Worm (Caenorhabditis elegans) whole organism, L2 larva: ENCODE results near the gene nex-1.

Experiments
- C34F6.9 ChIP-seq: fragments of 150-350 bp; optimal IDR thresholded peaks from 2 replicates; lab custom pipeline; 2014; ENCODE audit warnings: missing biosample characterization, missing genetic modification characterization
- F13H6.1 ChIP-seq: sonication (generic microtip); optimal IDR thresholded peaks from 2 replicates; lab custom pipeline; 2016; ENCODE audit warnings: missing genetic modification characterization, missing compliant biosample characterization
- R02D3.7 ChIP-seq: fragments of 150-350 bp; optimal IDR thresholded peaks from 2 replicates; lab custom pipeline; 2014; ENCODE audit warnings: missing biosample characterization, missing genetic modification characterization
- Y55F3AM.14 ChIP-seq: fragments of 200-800 bp; sonication (Bioruptor generic); optimal IDR thresholded peaks from 2 replicates; lab custom pipeline; 2018; ENCODE audit warnings: mild to moderate bottlenecking, missing genetic modification characterization, missing compliant biosample characterization
- ama-1 ChIP-seq: fragments of 150-350 bp; optimal IDR thresholded peaks from 2 replicates; lab custom pipeline; 2018; ENCODE audit warnings: inconsistent platforms
- ceh-16 ChIP-seq: fragments of 150-350 bp; optimal IDR thresholded peaks from 2 replicates; lab custom pipeline; 2014; ENCODE audit warnings: missing biosample characterization, missing genetic modification characterization
- crh-2 ChIP-seq: sonication (generic microtip); optimal IDR thresholded peaks from 2 replicates; lab custom pipeline; 2017; ENCODE audit warnings: missing biosample characterization, missing genetic modification characterization
- egl-27 ChIP-seq: sonication (generic microtip); optimal IDR thresholded peaks from 3 replicates; lab custom pipeline; 2017; ENCODE audit warnings: missing biosample characterization, missing genetic modification reagents, missing genetic modification characterization
- elt-1 ChIP-seq: fragments of 150-350 bp; optimal IDR thresholded peaks from 2 replicates; lab custom pipeline; 2014; ENCODE audit warnings: missing biosample characterization, missing genetic modification characterization
- elt-3 ChIP-seq: sonication (generic microtip); optimal IDR thresholded peaks from 2 replicates; lab custom pipeline; 2017; ENCODE audit warnings: missing biosample characterization, missing genetic modification characterization
- gmeb-1 ChIP-seq: fragments of 150-350 bp; optimal IDR thresholded peaks from 2 replicates; lab custom pipeline; 2014; ENCODE audit warnings: missing biosample characterization, missing genetic modification characterization
- lin-11 ChIP-seq: fragments of 150-350 bp; sonication (generic microtip); optimal IDR thresholded peaks from 2 replicates; lab custom pipeline; 2014; ENCODE audit warnings: missing biosample characterization, missing genetic modification characterization, inconsistent platforms, mixed read lengths
- lin-13 ChIP-seq: fragments of 150-350 bp; optimal IDR thresholded peaks from 2 replicates; lab custom pipeline; 2014; ENCODE audit warnings: missing biosample characterization, missing genetic modification reagents, missing genetic modification characterization
- lin-39 ChIP-seq: fragments of 150-350 bp; optimal IDR thresholded peaks from 2 replicates; lab custom pipeline; 2014; ENCODE audit warnings: missing biosample characterization, missing genetic modification reagents, missing genetic modification characterization
- lsy-2 ChIP-seq, 2 experiments: fragments of 150-350 bp in 1 of 2; sonication (generic microtip) in 1 of 2; optimal IDR thresholded peaks; 2 replicates each; lab custom pipeline; 2014 to 2017; ENCODE audit warnings: missing biosample characterization in 2 of 2, missing genetic modification characterization in 2 of 2
- mab-5 ChIP-seq: fragments of 150-350 bp; optimal IDR thresholded peaks from 2 replicates; lab custom pipeline; 2014; ENCODE audit warnings: missing biosample characterization, missing genetic modification characterization
- nhr-10 ChIP-seq: sonication (generic microtip); optimal IDR thresholded peaks from 2 replicates; lab custom pipeline; 2017; ENCODE audit warnings: missing biosample characterization, missing genetic modification characterization
- nhr-129 ChIP-seq: fragments of 150-350 bp; optimal IDR thresholded peaks from 2 replicates; lab custom pipeline; 2014; ENCODE audit warnings: missing biosample characterization, missing genetic modification characterization
- nhr-21 ChIP-seq: fragments of 150-350 bp; optimal IDR thresholded peaks from 2 replicates; lab custom pipeline; 2014; ENCODE audit warnings: missing biosample characterization, missing genetic modification characterization
- nhr-237 ChIP-seq: fragments of 150-350 bp; optimal IDR thresholded peaks from 2 replicates; lab custom pipeline; 2014; ENCODE audit warnings: missing biosample characterization, missing genetic modification characterization
- nhr-25 ChIP-seq: fragments of 150-350 bp; sonication (generic microtip); optimal IDR thresholded peaks from 3 replicates; lab custom pipeline; 2014; ENCODE audit warnings: missing biosample characterization, missing genetic modification characterization
- nhr-6 ChIP-seq: fragments of 150-350 bp; optimal IDR thresholded peaks from 2 replicates; lab custom pipeline; 2014; ENCODE audit warnings: missing biosample characterization, missing genetic modification characterization
- nhr-77 ChIP-seq: fragments of 150-350 bp; optimal IDR thresholded peaks from 2 replicates; lab custom pipeline; 2014; ENCODE audit warnings: missing biosample characterization, missing genetic modification characterization
- peb-1 ChIP-seq: fragments of 150-350 bp; optimal IDR thresholded peaks from 2 replicates; lab custom pipeline; 2014; ENCODE audit warnings: missing biosample characterization, missing genetic modification characterization
- sem-4 ChIP-seq: fragments of 150-350 bp; optimal IDR thresholded peaks from 2 replicates; lab custom pipeline; 2014; ENCODE audit warnings: missing biosample characterization, missing genetic modification reagents, missing genetic modification characterization
- skn-1 ChIP-seq: sonication (generic microtip); optimal IDR thresholded peaks from 2 replicates; lab custom pipeline; 2017; ENCODE audit warnings: missing biosample characterization, missing genetic modification characterization
- sma-3 ChIP-seq: sonication (generic microtip); optimal IDR thresholded peaks from 2 replicates; lab custom pipeline; 2016; ENCODE audit warnings: missing genetic modification reagents, missing genetic modification characterization, missing compliant biosample characterization
- sma-9 ChIP-seq, 2 experiments: fragments of 150-350 bp in 1 of 2; sonication (generic microtip) in 1 of 2; optimal IDR thresholded peaks; 2 replicates each; lab custom pipeline; 2014 to 2016; ENCODE audit warnings: missing genetic modification characterization in 2 of 2, mild to moderate bottlenecking in 1 of 2, missing biosample characterization in 1 of 2, missing compliant biosample characterization in 1 of 2, missing genetic modification reagents in 1 of 2, moderate library complexity in 1 of 2
- unc-39 ChIP-seq: fragments of 150-350 bp; optimal IDR thresholded peaks from 2 replicates; lab custom pipeline; 2014; ENCODE audit warnings: missing biosample characterization, missing genetic modification characterization
- unc-55 ChIP-seq: fragments of 150-350 bp; sonication (generic microtip); optimal IDR thresholded peaks from 3 replicates; lab custom pipeline; 2014; ENCODE audit warnings: missing biosample characterization, missing genetic modification reagents, missing genetic modification characterization
- unc-62 ChIP-seq: fragments of 150-350 bp; optimal IDR thresholded peaks from 2 replicates; lab custom pipeline; 2014; ENCODE audit warnings: missing biosample characterization, missing genetic modification reagents, missing genetic modification characterization
- zag-1 ChIP-seq: fragments of 150-350 bp; optimal IDR thresholded peaks from 2 replicates; lab custom pipeline; 2014; ENCODE audit warnings: missing biosample characterization, missing genetic modification characterization
- ztf-1 ChIP-seq: fragments of 200-800 bp; sonication (Bioruptor generic); conservative IDR thresholded peaks from 2 replicates; pipeline ENCODE4 v1.3.6; 2022; ENCODE audit warnings: missing genetic modification characterization, missing compliant biosample characterization
- ztf-11 ChIP-seq: sonication (generic microtip); optimal IDR thresholded peaks from 2 replicates; lab custom pipeline; 2017; ENCODE audit warnings: missing biosample characterization, missing genetic modification characterization
- ztf-4 ChIP-seq: fragments of 150-350 bp; optimal IDR thresholded peaks from 2 replicates; lab custom pipeline; 2014; ENCODE audit warnings: missing biosample characterization, missing genetic modification characterization

Gene nex-1

DNA sequence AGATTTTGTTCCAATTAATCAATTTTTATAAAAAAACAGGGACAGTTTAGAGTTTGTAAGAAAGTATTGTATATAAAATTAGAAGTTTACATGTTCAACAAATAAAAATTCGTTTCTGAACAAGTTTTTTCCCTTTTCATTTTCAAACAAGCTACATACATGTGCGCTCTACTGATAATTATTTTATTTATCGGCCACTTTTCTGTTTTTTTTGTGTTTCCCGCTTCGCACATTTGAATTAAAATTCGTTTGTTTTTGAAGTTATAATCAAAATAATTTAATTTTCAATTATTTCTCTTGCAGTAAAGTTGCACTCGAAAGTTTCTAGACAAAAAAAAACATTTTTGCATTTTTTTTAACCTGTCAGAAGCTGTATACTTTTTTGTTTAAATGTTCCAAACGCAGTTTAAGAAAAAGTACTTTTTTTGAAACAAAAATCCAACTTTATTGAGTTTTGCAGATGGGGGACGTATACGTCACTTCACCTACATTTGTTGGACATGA is 34.7 kb upstream of the nex-1 start, which contains the start of gene hira-1:
TSS of gene hira-1 (plus strand) at position 454 of the 504 bp plus-strand sequence.
- peak; percentile 70 for TF ChIP-seq unc-55 (GFP tag; lab: Kevin White, UChicago)
- TF ChIP-seq gmeb-1 (tag; lab: Kevin White, UChicago) = peak; percentile 47
- TF ChIP-seq ztf-1 (GFP tag; lab: Robert Waterston, UW) = no peak
- no peak for TF ChIP-seq elt-3 (tag; lab: Kevin White, UChicago)
- no peak for TF ChIP-seq unc-62
- peak in 1 of 2 experiments; percentile 56 for TF ChIP-seq lsy-2 (tag; optimal IDR thresholded peaks at IDR 0.05; lab: Kevin White, UChicago)
- peak; percentile 17 for TF ChIP-seq lin-13 (GFP tag; lab: Kevin White, UChicago)
- TF ChIP-seq nhr-6 (tag; lab: Kevin White, UChicago) = no peak
- no peak for TF ChIP-seq ztf-11
- TF ChIP-seq crh-2 (tag; lab: Kevin White, UChicago) = peak; percentile 38
- TF ChIP-seq C34F6.9 (tag; lab: Kevin White, UChicago) = peak; percentile 78
- peak; percentile 52 for TF ChIP-seq sem-4 (tag; lab: Kevin White, UChicago)

DNA sequence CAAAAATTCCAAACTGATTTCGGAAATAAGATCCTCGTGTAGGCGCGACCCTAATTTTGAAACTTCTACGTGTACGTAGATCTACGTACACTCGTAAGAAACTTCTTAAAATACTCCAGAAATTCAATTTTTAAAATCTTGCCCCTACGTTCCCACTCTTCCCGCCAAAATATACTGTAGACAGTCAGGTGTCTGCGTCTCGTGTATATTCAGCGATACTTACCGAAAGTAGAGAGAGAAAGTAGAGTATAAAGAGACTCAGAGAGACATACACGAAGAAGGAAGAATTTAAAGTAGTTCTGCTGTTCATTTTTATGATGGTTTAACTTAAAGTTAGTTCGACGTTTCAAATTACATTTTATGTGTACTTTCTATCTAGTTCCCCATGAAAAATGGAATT is 32.2 kb upstream of the nex-1 start:
- TF ChIP-seq lin-11 (tag; lab: Kevin White, UChicago) = no peak
- no peak for TF ChIP-seq ztf-1 (GFP tag; lab: Robert Waterston, UW)
- TF ChIP-seq unc-62 = no peak
- TF ChIP-seq Y55F3AM.14 (GFP tag; lab: Kevin White, UChicago) = no peak
- TF ChIP-seq lin-39 = no peak
- TF ChIP-seq ztf-11 = no peak
- no peak for TF ChIP-seq ama-1 (lab: Kevin White, UChicago)
- TF ChIP-seq C34F6.9 (tag; lab: Kevin White, UChicago) = no peak
- TF ChIP-seq zag-1 (tag; lab: Kevin White, UChicago) = no peak
- no peak for TF ChIP-seq sma-3
- no peak for TF ChIP-seq skn-1 (tag; lab: Kevin White, UChicago)
- TF ChIP-seq ceh-16 (tag; lab: Kevin White, UChicago) = no peak
- no peak for TF ChIP-seq F13H6.1 (tag; lab: Kevin White, UChicago)
- no peak for TF ChIP-seq sma-9 (GFP tag; optimal IDR thresholded peaks at IDR 0.05; lab: Kevin White, UChicago)
- TF ChIP-seq sma-9 (tag; optimal IDR thresholded peaks at IDR 0.05; lab: Kevin White, UChicago) = no peak
- no peak for TF ChIP-seq mab-5 (tag; lab: Kevin White, UChicago)
- TF ChIP-seq, all 48 proteins: peak for 0

DNA sequence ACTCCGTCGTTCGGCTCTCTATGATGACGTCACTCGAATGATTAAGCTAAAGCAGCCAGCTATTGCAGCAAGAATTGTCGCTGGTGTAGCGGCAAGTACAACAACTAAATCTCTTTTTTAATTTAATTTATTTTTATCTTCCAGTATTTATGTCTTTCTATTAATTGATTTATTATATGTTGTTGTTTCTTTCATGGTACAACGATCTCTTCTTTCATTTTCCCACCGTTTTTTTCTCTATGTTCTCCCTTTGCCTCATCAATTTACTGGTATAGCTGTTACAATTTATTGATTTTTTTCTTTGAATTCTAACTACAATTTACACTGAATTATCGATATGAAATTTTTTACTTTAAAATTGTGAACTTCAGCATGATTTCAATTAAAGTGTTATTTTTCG is 29.7 kb upstream of the nex-1 start, which contains the start of gene moc-6:
TSS of gene moc-6 (plus strand) at position 301 of the 400 bp plus-strand sequence.
- TF ChIP-seq peb-1 (no peak), C34F6.9 (tag; lab: Kevin White, UChicago) (peak; percentile 32), nhr-21 (tag; lab: Kevin White, UChicago) (no peak), unc-55 (GFP tag; lab: Kevin White, UChicago) (no peak), nhr-237 (no peak), mab-5 (tag; lab: Kevin White, UChicago) (no peak)

DNA sequence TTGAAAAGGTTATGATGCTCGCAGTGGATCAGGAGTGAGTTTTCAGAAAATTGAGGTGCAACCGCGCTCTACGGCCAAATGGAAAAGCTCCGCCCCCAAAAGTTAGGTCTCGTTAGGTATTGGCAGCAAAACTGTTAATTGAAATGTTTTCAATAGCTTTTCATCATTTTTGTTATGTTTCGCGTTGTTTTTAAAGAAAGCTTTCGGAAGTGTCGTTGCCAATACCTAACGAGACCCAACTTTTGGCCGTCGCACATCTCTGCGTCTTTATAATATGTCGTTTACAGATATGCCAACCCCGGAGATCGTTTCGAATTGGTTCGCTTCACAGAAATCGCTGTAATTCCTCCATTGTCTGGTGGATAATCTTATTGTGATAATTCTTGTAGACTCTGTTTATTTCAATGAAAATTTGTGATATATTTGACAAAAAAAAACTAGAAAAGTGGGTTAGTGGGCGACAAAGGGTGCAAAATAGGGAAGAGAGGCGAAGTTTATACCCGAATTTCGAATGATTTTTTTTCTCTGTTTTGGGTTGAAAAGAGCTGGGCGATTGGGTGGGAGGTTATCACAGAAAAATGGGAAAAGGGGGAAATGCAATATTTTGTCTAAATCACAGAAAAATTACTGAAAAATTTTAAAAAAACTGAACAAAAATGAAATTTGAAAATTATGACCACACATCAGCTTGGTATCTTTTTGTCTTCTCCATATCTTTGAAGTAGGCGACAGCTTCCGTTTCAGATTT is 28.9 kb upstream of the nex-1 start:
- TF ChIP-seq elt-3 (tag; lab: Kevin White, UChicago) = no peak
- no peak for TF ChIP-seq egl-27 (tag; lab: Kevin White, UChicago)
- TF ChIP-seq ztf-4 (tag; lab: Kevin White, UChicago) = peak; percentile 66
- no peak for TF ChIP-seq ceh-16 (tag; lab: Kevin White, UChicago)
- TF ChIP-seq sma-3 = peak; percentile 2
- peak; percentile 26 for TF ChIP-seq ama-1 (lab: Kevin White, UChicago)
- no peak for TF ChIP-seq unc-39 (tag; lab: Kevin White, UChicago)
- TF ChIP-seq nhr-129 (tag; lab: Kevin White, UChicago) = peak; percentile 57
- TF ChIP-seq crh-2 (tag; lab: Kevin White, UChicago) = peak; percentile 11
- TF ChIP-seq nhr-10 (tag; lab: Kevin White, UChicago) = no peak
- TF ChIP-seq, all 48 proteins: peak for 5

DNA sequence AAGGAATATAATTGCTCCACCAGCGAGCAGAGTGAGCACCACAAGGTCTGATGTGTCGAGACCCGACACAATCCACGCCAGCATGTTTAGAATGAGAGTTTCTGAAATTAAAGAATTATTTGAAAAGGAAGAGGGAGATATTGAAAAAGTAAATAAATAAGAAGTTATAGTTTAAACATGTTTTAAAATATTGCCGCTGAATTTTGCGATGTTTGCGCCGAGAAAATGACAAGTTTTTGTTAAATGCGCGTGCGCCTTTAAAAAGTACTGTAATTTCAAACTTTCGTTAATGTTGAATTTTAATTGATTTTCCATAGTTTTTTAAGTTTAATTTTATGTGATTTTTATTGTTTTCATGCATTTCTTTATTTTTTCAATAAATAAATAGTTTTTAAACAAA is 25.8 kb upstream of the nex-1 start, which contains the start of gene emb-8:
TSS of gene emb-8 (minus strand) at position 101 of the 400 bp plus-strand sequence.
- TF ChIP-seq nhr-77 (tag; lab: Kevin White, UChicago) = no peak
- TF ChIP-seq F13H6.1 (tag; lab: Kevin White, UChicago) = no peak
- TF ChIP-seq nhr-25 (tag; lab: Kevin White, UChicago) = no peak
- no peak for TF ChIP-seq ztf-11
- TF ChIP-seq R02D3.7 (tag; lab: Kevin White, UChicago) = no peak
- TF ChIP-seq nhr-21 (tag; lab: Kevin White, UChicago) = no peak
- no peak for TF ChIP-seq elt-1 (tag; lab: Kevin White, UChicago)
- no peak for TF ChIP-seq sma-3
- TF ChIP-seq nhr-237 = no peak
- no peak for TF ChIP-seq mab-5 (tag; lab: Kevin White, UChicago)
